Fruit fly (Drosophila melanogaster) whole organism, embryonic: Measurements from ENCODE around the gene CG13407.
A peak's percentile ranks its signal among the peaks of the same experiment; 100 is the strongest.

Experiments
- Bgb ChIP-seq: fragments of 200-800 bp; sonication (Bioruptor generic); IDR thresholded peaks from 2 replicates; pipeline ENCODE4 v1.3.6; 2022; ENCODE audit warnings: missing biosample characterization, missing genetic modification characterization; ENCODE audit not compliant: partially characterized antibody
- CG10209 ChIP-seq: fragments of 200-800 bp; sonication (Bioruptor generic); optimal IDR thresholded peaks from 3 replicates; lab custom pipeline; 2017; ENCODE audit warnings: missing biosample characterization, mild to moderate bottlenecking, missing genetic modification characterization, missing genetic modification reagents
- CG10366 ChIP-seq: fragments of 200-800 bp; sonication (Bioruptor generic); IDR thresholded peaks from 2 replicates; pipeline ENCODE4 v1.3.6; 2022; ENCODE audit warnings: missing biosample characterization, missing genetic modification characterization
- CG11247 ChIP-seq: fragments of 200-800 bp; sonication (Bioruptor generic); IDR thresholded peaks from 2 replicates; pipeline ENCODE4 v1.3.6; 2022; ENCODE audit warnings: missing biosample characterization, missing genetic modification characterization
- CG1233 ChIP-seq: fragments of 200-800 bp; sonication (Bioruptor generic); optimal IDR thresholded peaks from 4 replicates; lab custom pipeline; 2018; ENCODE audit warnings: missing biosample characterization, mild to moderate bottlenecking, missing genetic modification characterization
- CG13775 ChIP-seq: fragments of 200-800 bp; sonication (Bioruptor generic); optimal IDR thresholded peaks from 3 replicates; lab custom pipeline; 2017; ENCODE audit warnings: missing biosample characterization, mild to moderate bottlenecking, missing genetic modification characterization
- CG1529 ChIP-seq: fragments of 200-800 bp; sonication (Bioruptor generic); optimal IDR thresholded peaks from 3 replicates; lab custom pipeline; 2018; ENCODE audit warnings: missing biosample characterization, missing genetic modification characterization
- CG15696 ChIP-seq: fragments of 200-800 bp; sonication (Bioruptor generic); optimal IDR thresholded peaks from 2 replicates; lab custom pipeline; 2019; ENCODE audit warnings: missing biosample characterization, mild to moderate bottlenecking, missing genetic modification characterization, moderate library complexity
- CG1602 ChIP-seq: fragments of 200-800 bp; sonication (Bioruptor generic); optimal IDR thresholded peaks from 3 replicates; lab custom pipeline; 2016; ENCODE audit warnings: missing biosample characterization, missing genetic modification characterization
- CG18476 ChIP-seq: fragments of 200-800 bp; sonication (Bioruptor generic); optimal IDR thresholded peaks from 2 replicates; lab custom pipeline; 2016; ENCODE audit warnings: missing biosample characterization, mild to moderate bottlenecking, missing genetic modification characterization
- CG2678 ChIP-seq: fragments of 200-800 bp; sonication (Bioruptor generic); optimal IDR thresholded peaks from 3 replicates; lab custom pipeline; 2019; ENCODE audit warnings: missing biosample characterization, mild to moderate bottlenecking, missing genetic modification characterization, moderate library complexity
- CG31224 ChIP-seq: fragments of 200-800 bp; sonication (Bioruptor generic); IDR thresholded peaks from 2 replicates; pipeline ENCODE4 v1.3.6; 2022; ENCODE audit warnings: missing biosample characterization, missing genetic modification characterization
- CG3407 ChIP-seq: fragments of 200-800 bp; sonication (Bioruptor generic); optimal IDR thresholded peaks from 2 replicates; lab custom pipeline; 2018; ENCODE audit warnings: missing biosample characterization, mild to moderate bottlenecking, missing genetic modification characterization
- CG34422 ChIP-seq: fragments of 200-800 bp; sonication (Bioruptor generic); IDR thresholded peaks from 3 replicates; pipeline ENCODE4 v1.3.6; 2022; ENCODE audit warnings: missing biosample characterization, missing genetic modification characterization
- CG4282 ChIP-seq: fragments of 200-800 bp; sonication (Bioruptor generic); optimal IDR thresholded peaks from 2 replicates; lab custom pipeline; 2016; ENCODE audit warnings: missing biosample characterization, missing genetic modification characterization
- CG4360 ChIP-seq: fragments of 200-800 bp; sonication (Bioruptor generic); IDR thresholded peaks from 2 replicates; pipeline ENCODE4 v1.3.6; 2022; ENCODE audit warnings: missing biosample characterization, missing genetic modification characterization
- CG4617 ChIP-seq: fragments of 200-800 bp; sonication (Bioruptor generic); optimal IDR thresholded peaks from 3 replicates; lab custom pipeline; 2016; ENCODE audit warnings: missing biosample characterization, missing genetic modification characterization, borderline replicate concordance
- CG6272 ChIP-seq: fragments of 200-800 bp; sonication (Bioruptor generic); IDR thresholded peaks from 2 replicates; pipeline ENCODE4 v1.3.6; 2022; ENCODE audit warnings: missing biosample characterization, missing genetic modification characterization
- CG6813 ChIP-seq: fragments of 200-800 bp; sonication (Bioruptor generic); optimal IDR thresholded peaks from 2 replicates; lab custom pipeline; 2017; ENCODE audit warnings: missing biosample characterization, missing genetic modification characterization, mild to moderate bottlenecking, moderate library complexity, missing genetic modification reagents
- CG7839 ChIP-seq: fragments of 200-800 bp; sonication (Bioruptor generic); optimal IDR thresholded peaks from 3 replicates; lab custom pipeline; 2018; ENCODE audit warnings: missing biosample characterization, mild to moderate bottlenecking, missing genetic modification characterization, moderate library complexity
- CG8089 ChIP-seq: fragments of 200-800 bp; sonication (Bioruptor generic); optimal IDR thresholded peaks from 3 replicates; lab custom pipeline; 2016; ENCODE audit warnings: missing biosample characterization, missing genetic modification characterization
- CG8944 ChIP-seq: fragments of 200-800 bp; sonication (Bioruptor generic); optimal IDR thresholded peaks from 3 replicates; lab custom pipeline; 2016; ENCODE audit warnings: missing biosample characterization, missing genetic modification characterization
- Dref ChIP-seq: fragments of 200-800 bp; sonication (Bioruptor generic); IDR thresholded peaks from 2 replicates; pipeline ENCODE4 v1.3.6; 2022; ENCODE audit warnings: missing biosample characterization, missing genetic modification characterization
- E2f2 ChIP-seq: fragments of 200-800 bp; sonication (Bioruptor generic); IDR thresholded peaks from 2 replicates; pipeline ENCODE4 v1.3.6; 2022; ENCODE audit warnings: missing biosample characterization, missing genetic modification characterization
- ERR ChIP-seq: fragments of 200-800 bp; sonication (Bioruptor generic); optimal IDR thresholded peaks from 2 replicates; lab custom pipeline; 2016; ENCODE audit warnings: missing biosample characterization, missing genetic modification characterization
- Fer3 ChIP-seq: fragments of 200-800 bp; sonication (Bioruptor generic); optimal IDR thresholded peaks from 2 replicates; lab custom pipeline; 2018; ENCODE audit warnings: missing biosample characterization, mild to moderate bottlenecking, missing genetic modification characterization, moderate library complexity
- HLH54F ChIP-seq: fragments of 200-800 bp; sonication (Bioruptor generic); optimal IDR thresholded peaks from 3 replicates; lab custom pipeline; 2016; ENCODE audit warnings: missing biosample characterization, missing genetic modification characterization
- Hr3 ChIP-seq: fragments of 200-800 bp; sonication (Bioruptor generic); optimal IDR thresholded peaks from 3 replicates; lab custom pipeline; 2016; ENCODE audit warnings: missing biosample characterization, missing genetic modification characterization
- Hr51 ChIP-seq, 2 experiments: fragments of 200-800 bp; sonication (Bioruptor generic); optimal IDR thresholded peaks; 2 replicates in 1 of 2; 3 replicates in 1 of 2; lab custom pipeline; 2016 to 2018; ENCODE audit warnings: missing biosample characterization in 2 of 2, missing genetic modification characterization in 2 of 2, mild to moderate bottlenecking in 1 of 2, moderate library complexity in 1 of 2
- Jarid2 ChIP-seq: fragments of 200-800 bp; sonication (Bioruptor generic); optimal IDR thresholded peaks from 3 replicates; lab custom pipeline; 2017; ENCODE audit warnings: mild to moderate bottlenecking, missing biosample characterization, missing genetic modification reagents, missing genetic modification characterization
- Lhr ChIP-seq: fragments of 200-800 bp; sonication (Bioruptor generic); optimal IDR thresholded peaks from 3 replicates; lab custom pipeline; 2017; ENCODE audit warnings: mild to moderate bottlenecking, missing biosample characterization, missing genetic modification reagents, missing genetic modification characterization
- NC2β ChIP-seq: fragments of 200-800 bp; sonication (Bioruptor generic); optimal IDR thresholded peaks from 2 replicates; lab custom pipeline; 2016; ENCODE audit warnings: missing biosample characterization, missing genetic modification characterization
- NfI ChIP-seq: fragments of 200-800 bp; sonication (Bioruptor generic); optimal IDR thresholded peaks from 3 replicates; lab custom pipeline; 2018; ENCODE audit warnings: missing biosample characterization, mild to moderate bottlenecking, missing genetic modification characterization, moderate library complexity
- ara ChIP-seq: fragments of 200-800 bp; sonication (Bioruptor generic); IDR thresholded peaks from 2 replicates; pipeline ENCODE4 v1.3.6; 2022; ENCODE audit warnings: missing biosample characterization, missing genetic modification characterization
- br ChIP-seq: fragments of >200 bp; optimal IDR thresholded peaks from 2 replicates; lab custom pipeline; 2017
- chif ChIP-seq, 2 experiments: fragments of 200-800 bp; sonication (Bioruptor generic); optimal IDR thresholded peaks; 3 replicates each; lab custom pipeline; 2016; ENCODE audit warnings: missing biosample characterization in 2 of 2, missing genetic modification characterization in 2 of 2
- chm ChIP-seq: fragments of 200-800 bp; sonication (Bioruptor generic); IDR thresholded peaks from 2 replicates; pipeline ENCODE4 v1.3.6; 2022; ENCODE audit warnings: missing biosample characterization, missing genetic modification characterization
- crol ChIP-seq: fragments of 200-800 bp; sonication (Bioruptor generic); IDR thresholded peaks from 2 replicates; pipeline ENCODE4 v1.3.6; 2022; ENCODE audit warnings: missing biosample characterization, missing genetic modification characterization
- cwo ChIP-seq: fragments of 200-800 bp; sonication (Bioruptor generic); optimal IDR thresholded peaks from 3 replicates; lab custom pipeline; 2017; ENCODE audit warnings: missing biosample characterization, missing genetic modification characterization, mild to moderate bottlenecking, moderate library complexity, missing genetic modification reagents
- dan ChIP-seq: fragments of 200-800 bp; sonication (Bioruptor generic); IDR thresholded peaks from 2 replicates; pipeline ENCODE4 v1.3.6; 2022; ENCODE audit warnings: missing biosample characterization, missing genetic modification characterization
- danr ChIP-seq: fragments of 200-800 bp; sonication (Bioruptor generic); IDR thresholded peaks from 2 replicates; pipeline ENCODE4 v1.3.6; 2022; ENCODE audit warnings: missing biosample characterization, missing genetic modification characterization
- lmd ChIP-seq: fragments of 200-800 bp; sonication (Bioruptor generic); IDR thresholded peaks from 2 replicates; pipeline ENCODE4 v1.3.6; 2022; ENCODE audit warnings: missing biosample characterization, missing genetic modification characterization
- odd ChIP-seq: fragments of 200-800 bp; sonication (Bioruptor generic); optimal IDR thresholded peaks from 2 replicates; lab custom pipeline; 2017; ENCODE audit warnings: missing biosample characterization, mild to moderate bottlenecking, missing genetic modification characterization
- pfk ChIP-seq: fragments of 200-800 bp; sonication (Bioruptor generic); optimal IDR thresholded peaks from 2 replicates; lab custom pipeline; 2018; ENCODE audit warnings: missing biosample characterization, mild to moderate bottlenecking, missing genetic modification characterization, moderate library complexity
- pros ChIP-seq: fragments of 200-800 bp; sonication (Bioruptor generic); optimal IDR thresholded peaks from 3 replicates; lab custom pipeline; 2019; ENCODE audit warnings: missing biosample characterization, mild to moderate bottlenecking, missing genetic modification characterization, moderate library complexity
- repo ChIP-seq: fragments of 200-800 bp; sonication (Bioruptor generic); optimal IDR thresholded peaks from 2 replicates; lab custom pipeline; 2016; ENCODE audit warnings: missing biosample characterization, missing genetic modification characterization
- run ChIP-seq: fragments of 200-800 bp; sonication (Bioruptor generic); optimal IDR thresholded peaks from 3 replicates; lab custom pipeline; 2018; ENCODE audit warnings: missing biosample characterization, mild to moderate bottlenecking, missing genetic modification characterization
- scrt ChIP-seq: fragments of 200-800 bp; sonication (Bioruptor generic); optimal IDR thresholded peaks from 2 replicates; lab custom pipeline; 2018; ENCODE audit warnings: missing biosample characterization, mild to moderate bottlenecking, missing genetic modification characterization, moderate library complexity
- tap ChIP-seq: fragments of 200-800 bp; optimal IDR thresholded peaks from 3 replicates; lab custom pipeline; 2019; ENCODE audit warnings: missing biosample characterization, mild to moderate bottlenecking, missing genetic modification characterization, moderate library complexity
- toy ChIP-seq: fragments of 200-800 bp; sonication (Bioruptor generic); IDR thresholded peaks from 2 replicates; pipeline ENCODE4 v1.3.6; 2022; ENCODE audit warnings: missing biosample characterization, missing genetic modification characterization
- vnd ChIP-seq: fragments of 200-800 bp; sonication (Bioruptor generic); IDR thresholded peaks from 3 replicates; pipeline ENCODE4 v1.3.6; 2022; ENCODE audit warnings: missing biosample characterization, missing genetic modification characterization; ENCODE audit not compliant: partially characterized antibody
- zfh2 ChIP-seq: fragments of 200-800 bp; sonication (Bioruptor generic); optimal IDR thresholded peaks from 2 replicates; lab custom pipeline; 2016; ENCODE audit warnings: missing biosample characterization, missing genetic modification characterization

The CG13407 gene

DNA sequence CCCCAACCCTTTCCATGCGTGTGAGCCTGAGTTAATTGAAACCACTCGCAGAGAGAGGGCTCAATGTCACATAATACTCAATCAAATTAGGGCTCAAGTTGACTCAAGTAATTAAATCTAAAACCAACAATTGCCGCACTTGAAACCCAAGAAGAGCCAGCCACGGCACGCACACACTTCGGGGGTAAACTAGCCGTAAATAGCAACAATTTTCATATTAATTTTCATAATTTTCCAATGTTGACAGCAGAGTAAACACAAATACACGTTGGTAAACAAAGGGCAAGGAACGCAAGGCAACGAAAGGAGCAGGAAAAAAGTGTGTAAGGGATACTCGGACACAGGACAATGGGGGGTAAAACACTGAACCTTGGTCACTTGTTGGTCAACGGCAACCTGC, 44.2 kb downstream of the CG13407 start (continued):
- TF ChIP-seq NfI (GFP tag; lab: Kevin White, UChicago) (no peak), ara (GFP tag; lab: Robert Waterston, UW) (no peak), cwo (GFP tag; lab: Kevin White, UChicago) (no peak), chm (GFP tag; lab: Robert Waterston, UW) (peak; percentile 69), E2f2 (GFP tag; lab: Robert Waterston, UW) (no peak), CG4282 (no peak), CG2678 (peak; percentile 40), CG34422 (GFP tag; lab: Robert Waterston, UW) (no peak), HLH54F (no peak), NC2β (GFP tag; lab: Kevin White, UChicago) (peak; percentile 32), CG8944 (GFP tag; lab: Kevin White, UChicago) (no peak), CG15696 (tag; lab: Kevin White, UChicago) (peak; percentile 96), pros (GFP tag; lab: Kevin White, UChicago) (peak; percentile 10), ERR (GFP tag; lab: Kevin White, UChicago) (no peak), Bgb (GFP tag; lab: Robert Waterston, UW) (no peak), CG1602 (GFP tag; lab: Kevin White, UChicago) (no peak), CG6272 (no peak), chif (GFP tag; optimal IDR thresholded peaks at IDR 0.05; lab: Kevin White, UChicago) (peak in 1 of 2 experiments; percentile 25), dan (GFP tag; lab: Robert Waterston, UW) (no peak), CG11247 (GFP tag; lab: Robert Waterston, UW) (no peak), vnd (GFP tag; lab: Robert Waterston, UW) (no peak), CG18476 (no peak), CG10366 (no peak), danr (GFP tag; lab: Robert Waterston, UW) (no peak), pfk (GFP tag; lab: Kevin White, UChicago) (peak; percentile 8), CG4360 (GFP tag; lab: Robert Waterston, UW) (no peak), CG13775 (GFP tag; lab: Kevin White, UChicago) (no peak), br (lab: Kevin White, UChicago) (no peak), toy (GFP tag; lab: Robert Waterston, UW) (no peak), repo (GFP tag; lab: Kevin White, UChicago) (no peak), CG3407 (GFP tag; lab: Kevin White, UChicago) (peak; percentile 57), Hr51 (GFP tag; optimal IDR thresholded peaks at IDR 0.05; lab: Kevin White, UChicago) (peak in 1 of 2 experiments; percentile 46), lmd (GFP tag; lab: Robert Waterston, UW) (no peak), zfh2 (GFP tag; lab: Kevin White, UChicago) (no peak), CG6813 (peak; percentile 88), Lhr (GFP tag; lab: Kevin White, UChicago) (peak; percentile 25), CG7839 (tag; lab: Kevin White, UChicago) (no peak), Fer3 (tag; lab: Kevin White, UChicago) (no peak), crol (GFP tag; lab: Robert Waterston, UW) (no peak), CG10209 (peak; percentile 76), CG1233 (GFP tag; lab: Kevin White, UChicago) (peak; percentile 71), Hr3 (GFP tag; lab: Kevin White, UChicago) (no peak), Dref (GFP tag; lab: Robert Waterston, UW) (no peak), CG8089 (GFP tag; lab: Kevin White, UChicago) (peak; percentile 33), CG31224 (no peak), run (tag; lab: Kevin White, UChicago) (no peak), tap (tag; lab: Kevin White, UChicago) (no peak), odd (GFP tag; lab: Kevin White, UChicago) (peak; percentile 60), Jarid2 (GFP tag; lab: Kevin White, UChicago) (no peak), CG4617 (GFP tag; lab: Kevin White, UChicago) (no peak), scrt (peak; percentile 48), CG1529 (GFP tag; lab: Kevin White, UChicago) (no peak)
